Fruit fly (Drosophila melanogaster): ENCODE measurements around the gene CG15892.

DNA sequence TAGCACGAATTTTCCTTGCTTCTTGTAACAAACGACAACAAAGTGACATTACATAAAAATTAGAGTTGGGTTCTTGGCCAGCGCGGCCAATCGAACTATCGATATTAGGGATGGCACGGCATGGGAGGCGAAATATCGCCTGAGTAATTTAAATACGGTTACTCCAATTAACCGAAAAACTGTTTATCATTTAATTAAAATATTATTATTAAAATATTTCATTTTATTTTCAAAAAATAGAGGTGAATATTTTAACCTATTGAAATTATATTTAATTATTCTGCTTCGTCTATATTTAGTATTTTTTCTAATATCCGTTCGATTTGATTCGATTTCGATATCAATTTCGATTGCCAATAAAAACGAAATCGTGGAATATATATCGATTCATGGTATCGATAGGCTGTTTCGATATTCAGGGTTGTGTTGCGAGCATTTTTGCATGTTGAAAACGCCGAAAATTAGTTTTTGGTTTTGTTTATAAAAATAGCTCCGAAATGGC is 38.7 kb downstream of the CG15892 start, which contains the start of the genes Rbcn-3A and Spx:
- TF ChIP-seq jigr1 (GFP tag; IDR thresholded peaks at IDR 0.05), result no peak
- no peak for TF ChIP-seq Usf (GFP tag; optimal IDR thresholded peaks at IDR 0.05)
- no peak for TF ChIP-seq bab2 (GFP tag; optimal IDR thresholded peaks at IDR 0.05)
